Fruit fly (Drosophila melanogaster): ENCODE data around the gene CG31673.
A peak's percentile ranks its signal among the peaks of the same experiment; 100 is the strongest.

CG31673 gene

dm6 chr2L:20821249-20822024, 8.0 kb upstream of the CG31673 start (continued):
- TF ChIP-seq Elba2 (GFP tag; optimal IDR thresholded peaks at IDR 0.05) (no peak), CG17186 (GFP tag; optimal IDR thresholded peaks at IDR 0.05) (no peak), sob (GFP tag; IDR thresholded peaks at IDR 0.05) (no peak; the same call in 1 of the 2 replicates), Sin3A (optimal IDR thresholded peaks at IDR 0.05) (no peak), CG3281 (GFP tag; optimal IDR thresholded peaks at IDR 0.05) (no peak), TFAM (GFP tag; optimal IDR thresholded peaks at IDR 0.05) (no peak), CG18262 (tag; optimal IDR thresholded peaks at IDR 0.05) (peak; percentile 14), Hey (tag; optimal IDR thresholded peaks at IDR 0.05) (no peak), Nf-YB (GFP tag; optimal IDR thresholded peaks at IDR 0.05) (no peak), bab2 (GFP tag; optimal IDR thresholded peaks at IDR 0.05) (no peak), insv (GFP tag; optimal IDR thresholded peaks at IDR 0.05) (no peak), CG30403 (GFP tag; optimal IDR thresholded peaks at IDR 0.05) (no peak), lbe (GFP tag; optimal IDR thresholded peaks at IDR 0.05) (no peak), stwl (tag; optimal IDR thresholded peaks at IDR 0.05) (no peak), fru (optimal IDR thresholded peaks at IDR 0.05) (no peak), toy (GFP tag; IDR thresholded peaks at IDR 0.05) (no peak), Vsx1 (GFP tag; optimal IDR thresholded peaks at IDR 0.05) (no peak), pnt (GFP tag; optimal IDR thresholded peaks at IDR 0.05) (no peak), Hand (GFP tag; optimal IDR thresholded peaks at IDR 0.05) (no peak), CG16813 (GFP tag; IDR thresholded peaks at IDR 0.05; ENCODE audit: partially characterized antibody) (no peak), CG32772 (GFP tag; IDR thresholded peaks at IDR 0.05) (no peak), Doc3 (GFP tag; IDR thresholded peaks at IDR 0.05; ENCODE audit: partially characterized antibody) (peak; percentile 55; the same call in 2 of the 3 replicates), Ada2b (GFP tag; IDR thresholded peaks at IDR 0.05) (no peak), kay (GFP tag; optimal IDR thresholded peaks at IDR 0.05) (no peak), CG7928 (GFP tag; optimal IDR thresholded peaks at IDR 0.05) (no peak), chif (GFP tag; optimal IDR thresholded peaks at IDR 0.05) (no peak), onecut (GFP tag; IDR thresholded peaks at IDR 0.05) (peak; percentile 41; the same call in 1 of the 2 replicates), NfI (GFP tag; optimal IDR thresholded peaks at IDR 0.05) (no peak), CG11696 (GFP tag; IDR thresholded peaks at IDR 0.05) (no peak), ham (GFP tag; IDR thresholded peaks at IDR 0.05) (no peak), CG18764 (GFP tag; optimal IDR thresholded peaks at IDR 0.05) (no peak), CG11456 (GFP tag; IDR thresholded peaks at IDR 0.05) (no peak), CG31388 (GFP tag; optimal IDR thresholded peaks at IDR 0.05) (no peak), Optix (GFP tag; IDR thresholded peaks at IDR 0.05) (no peak), fd102C (GFP tag; optimal IDR thresholded peaks at IDR 0.05) (no peak), Rx (GFP tag; IDR thresholded peaks at IDR 0.05) (no peak), eve (GFP tag; optimal IDR thresholded peaks at IDR 0.05) (no peak), run (tag; optimal IDR thresholded peaks at IDR 0.05) (no peak), caup (GFP tag; optimal IDR thresholded peaks at IDR 0.05; ENCODE audit: severe bottlenecking) (no peak), sd (tag; optimal IDR thresholded peaks at IDR 0.05) (peak; percentile 9), h (optimal IDR thresholded peaks at IDR 0.05) (no peak), gt (GFP tag; IDR thresholded peaks at IDR 0.05) (no peak), CG6791 (GFP tag; IDR thresholded peaks at IDR 0.05; ENCODE audit: partially characterized antibody) (no peak), bsh (GFP tag; optimal IDR thresholded peaks at IDR 0.05) (no peak), CG4617 (GFP tag; optimal IDR thresholded peaks at IDR 0.05; ENCODE audit: borderline replicate concordance) (no peak), z (GFP tag; IDR thresholded peaks at IDR 0.05) (peak; percentile 52; the same call in 2 of the 3 replicates), Hr39 (optimal IDR thresholded peaks at IDR 0.05) (no peak), CG17802 (tag; optimal IDR thresholded peaks at IDR 0.05) (peak; percentile 94), nau (GFP tag; optimal IDR thresholded peaks at IDR 0.05) (peak; percentile 21), CG4730 (GFP tag; IDR thresholded peaks at IDR 0.05) (no peak), danr (GFP tag; IDR thresholded peaks at IDR 0.05) (no peak)

Data from whole organism, embryonic.